Worm (Caenorhabditis elegans): Measurements from ENCODE around the gene cdf-1.

Gene cdf-1

DNA sequence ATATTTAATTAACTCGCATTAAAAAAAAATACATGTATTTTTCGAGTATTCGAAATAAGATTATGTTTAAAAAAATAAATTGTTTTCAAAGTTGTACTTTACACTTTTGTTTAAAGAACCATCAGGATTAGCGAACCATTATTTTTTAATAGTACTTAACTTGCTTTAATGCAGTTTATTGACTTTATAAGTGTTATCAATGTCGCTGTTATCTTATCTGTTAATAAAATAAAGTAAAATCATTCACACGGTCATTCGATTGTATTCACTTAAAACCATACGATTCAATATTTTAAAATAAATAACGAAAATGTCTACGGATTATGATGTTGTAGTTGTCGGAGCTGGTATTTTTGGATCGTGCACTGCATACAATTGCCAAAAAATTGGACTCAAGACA lies 28.4 kb downstream of the cdf-1 start, which contains the start of gene C15B12.1:
C15B12.1 (plus strand) TSS at position 271 of the 400 bp plus-strand sequence.
- TF ChIP-seq dao-5 (tag; optimal IDR thresholded peaks at IDR 0.05) = no peak
- no peak for TF ChIP-seq W03F9.2 (tag; optimal IDR thresholded peaks at IDR 0.05)
- no peak for TF ChIP-seq him-1 (tag; optimal IDR thresholded peaks at IDR 0.05)

DNA sequence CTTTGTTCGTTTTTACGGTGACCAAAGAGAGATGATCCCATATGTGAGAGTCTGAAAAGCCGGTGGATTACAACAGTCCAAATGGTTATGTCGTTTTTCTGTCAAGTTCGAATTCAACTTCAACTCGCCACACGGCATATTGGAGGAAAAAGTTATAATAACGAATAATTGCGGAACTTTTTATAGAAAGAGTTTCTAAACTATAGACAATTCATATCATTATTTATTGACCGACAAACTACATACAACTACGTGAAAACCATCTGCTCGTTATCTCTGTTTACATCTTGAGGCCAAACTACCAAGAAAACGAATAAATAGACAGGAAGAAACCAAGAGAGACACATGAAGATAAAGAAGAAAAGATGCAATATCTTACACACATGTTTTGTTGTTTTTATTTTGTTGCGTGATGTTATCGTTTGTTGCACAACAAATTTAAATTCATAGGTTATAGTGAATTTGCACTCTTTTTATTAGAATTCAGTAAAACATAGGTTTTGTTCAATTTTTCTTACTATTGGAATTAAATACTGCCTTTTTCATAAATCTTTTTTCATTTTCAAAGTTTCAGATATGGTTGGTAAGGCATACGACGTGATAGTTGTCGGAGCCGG lies 31.1 kb downstream of the cdf-1 start, which contains the start of the genes C15B12.4 and C15B12.8:
C15B12.4 (minus strand) TSS at position 51 of the 617 bp plus-strand sequence.
C15B12.8 (plus strand) TSS at position 567 of the 617 bp plus-strand sequence.
- TF ChIP-seq W03F9.2 (tag; optimal IDR thresholded peaks at IDR 0.05) (no peak), dao-5 (tag; optimal IDR thresholded peaks at IDR 0.05) (no peak), him-1 (tag; optimal IDR thresholded peaks at IDR 0.05) (no peak)

DNA sequence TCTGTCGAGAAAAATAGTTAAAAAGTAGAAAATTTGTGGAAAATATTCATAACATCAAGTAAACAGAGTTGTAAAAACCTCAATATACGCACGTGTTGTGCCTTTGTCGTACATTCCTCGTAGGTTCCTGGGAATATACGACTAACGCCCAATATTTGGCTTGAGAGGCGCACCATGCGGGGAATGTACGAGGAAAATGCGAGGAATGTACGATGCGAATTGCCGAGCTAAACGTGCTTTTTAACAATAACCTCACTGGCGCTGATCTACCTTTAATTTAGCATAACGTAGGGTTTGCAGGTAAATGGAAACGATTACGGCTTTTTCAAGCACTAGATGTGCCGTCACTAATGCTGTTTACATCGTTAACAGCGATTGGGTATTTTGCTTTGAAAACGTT lies 36.4 kb downstream of the cdf-1 start, which contains the start of gene C15B12.9:
C15B12.9 (plus strand) TSS at position 301 of the 400 bp plus-strand sequence.
- TF ChIP-seq W03F9.2 (tag; optimal IDR thresholded peaks at IDR 0.05) = no peak
- TF ChIP-seq him-1 (tag; optimal IDR thresholded peaks at IDR 0.05) = no peak
- no peak for TF ChIP-seq dao-5 (tag; optimal IDR thresholded peaks at IDR 0.05)

DNA sequence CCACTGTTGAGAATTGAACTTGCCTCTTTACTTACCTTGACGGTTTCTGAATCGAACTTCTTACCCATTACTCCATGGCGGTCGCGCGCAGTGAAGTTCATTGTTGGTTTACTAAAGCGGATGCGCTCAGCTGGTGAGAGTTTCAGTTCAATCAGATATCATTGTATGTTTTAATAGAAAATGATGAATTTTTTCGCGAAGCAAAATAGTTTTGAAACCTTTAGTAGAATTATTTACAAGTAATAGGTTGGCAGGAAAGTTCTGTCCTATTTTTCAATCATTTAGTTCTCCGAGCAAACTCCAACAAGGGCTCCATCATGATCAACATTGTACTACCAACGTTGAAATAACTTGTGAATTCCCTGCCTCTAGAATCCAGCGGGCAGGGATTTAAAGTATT lies 37.5 kb downstream of the cdf-1 start, which contains the start of gene C15B12.3:
C15B12.3 (minus strand) TSS at position 101 of the 400 bp plus-strand sequence.
- no peak for TF ChIP-seq dao-5 (tag; optimal IDR thresholded peaks at IDR 0.05)
- no peak for TF ChIP-seq him-1 (tag; optimal IDR thresholded peaks at IDR 0.05)
- no peak for TF ChIP-seq W03F9.2 (tag; optimal IDR thresholded peaks at IDR 0.05)

DNA sequence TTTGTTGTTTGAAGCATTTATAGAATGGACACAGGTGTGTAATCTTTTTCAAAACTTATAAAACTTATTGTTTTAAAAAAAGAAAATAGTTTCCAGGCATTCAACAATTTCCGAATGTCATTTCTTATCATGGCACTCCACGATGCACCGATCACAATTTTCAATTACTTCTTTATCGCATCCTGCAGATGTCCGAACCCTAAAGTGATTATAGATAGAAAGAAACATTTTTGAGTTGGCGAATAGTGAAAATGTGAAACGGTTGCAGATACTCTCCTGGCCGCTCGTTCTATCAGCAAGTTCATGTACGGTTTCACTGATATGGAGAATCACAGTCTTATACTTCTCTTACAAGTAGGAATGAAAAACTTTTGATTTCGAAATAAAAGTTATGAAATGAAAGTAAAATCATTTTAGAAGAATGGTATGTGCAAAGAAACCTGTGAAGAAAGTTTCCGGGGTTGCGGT lies 41.9 kb downstream of the cdf-1 start, which contains the start of gene C15B12.2:
C15B12.2 (plus strand) TSS at position 418 of the 468 bp plus-strand sequence.
- no peak for TF ChIP-seq W03F9.2 (tag; optimal IDR thresholded peaks at IDR 0.05)

DNA sequence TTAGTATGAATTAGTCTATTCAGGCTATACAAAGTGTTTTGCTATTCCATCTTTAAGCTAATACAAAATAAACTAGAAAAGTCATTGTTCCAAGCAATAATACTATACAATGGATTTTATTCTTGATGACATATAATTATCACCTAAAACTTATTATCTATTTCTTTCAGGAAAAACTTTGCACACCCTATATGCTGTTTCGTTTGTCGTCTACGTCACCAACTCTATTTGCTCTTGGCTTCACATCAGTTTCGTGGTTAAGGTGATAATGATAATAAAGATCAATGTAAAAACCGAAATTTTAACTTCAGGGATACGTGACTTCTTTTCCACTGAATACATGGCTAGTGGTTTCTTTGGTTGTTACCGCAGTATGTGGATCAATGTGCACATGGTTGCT lies 42.5 kb downstream of the cdf-1 start:
- no peak for TF ChIP-seq W03F9.2 (tag; optimal IDR thresholded peaks at IDR 0.05)
- TF ChIP-seq him-1 (tag; optimal IDR thresholded peaks at IDR 0.05) = no peak
- TF ChIP-seq dao-5 (tag; optimal IDR thresholded peaks at IDR 0.05) = no peak

DNA sequence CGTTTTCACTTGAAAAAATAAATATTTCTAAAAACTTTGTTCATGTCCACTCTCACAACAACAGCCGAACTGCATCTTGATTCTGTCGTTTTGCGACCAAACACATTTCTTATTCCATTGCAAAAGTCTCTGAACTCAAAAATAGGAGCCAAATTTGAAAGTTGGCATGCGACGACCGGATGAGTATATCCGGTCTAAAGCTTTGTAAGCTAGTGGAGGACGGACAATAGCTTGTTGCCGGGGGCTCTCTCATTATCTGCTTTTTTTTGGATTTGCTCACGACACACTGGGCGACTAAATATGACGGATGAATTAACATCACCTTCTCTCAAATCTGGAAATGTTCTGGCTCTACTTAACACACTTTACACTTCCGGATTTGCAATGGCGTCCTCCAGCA lies 43.2 kb downstream of the cdf-1 start, which contains the start of gene K04E7.1:
K04E7.1 (plus strand) TSS at position 301 of the 400 bp plus-strand sequence.
- TF ChIP-seq W03F9.2 (tag; optimal IDR thresholded peaks at IDR 0.05) (no peak), him-1 (tag; optimal IDR thresholded peaks at IDR 0.05) (no peak), dao-5 (tag; optimal IDR thresholded peaks at IDR 0.05) (no peak)

DNA sequence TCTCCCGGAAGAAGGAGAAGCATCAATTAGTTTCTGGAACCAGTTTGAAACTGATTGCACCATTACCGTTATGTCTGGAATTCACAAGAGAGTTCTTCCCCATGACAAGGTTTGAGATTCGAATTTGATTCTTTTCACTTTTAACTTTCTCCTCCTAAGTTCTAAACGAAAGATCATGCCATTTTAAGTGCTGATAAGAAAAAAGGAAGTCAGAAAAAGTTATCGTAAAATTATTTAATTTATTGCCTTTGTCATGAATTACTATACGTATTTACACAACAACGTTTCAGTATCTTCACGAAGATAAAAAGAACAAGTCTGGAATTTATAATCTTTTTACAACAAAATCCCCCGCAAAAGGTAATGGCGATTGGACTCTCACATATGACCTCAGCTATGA lies 44.8 kb downstream of the cdf-1 start:
- TF ChIP-seq W03F9.2 (tag; optimal IDR thresholded peaks at IDR 0.05) (no peak), dao-5 (tag; optimal IDR thresholded peaks at IDR 0.05) (no peak), him-1 (tag; optimal IDR thresholded peaks at IDR 0.05) (no peak)

DNA sequence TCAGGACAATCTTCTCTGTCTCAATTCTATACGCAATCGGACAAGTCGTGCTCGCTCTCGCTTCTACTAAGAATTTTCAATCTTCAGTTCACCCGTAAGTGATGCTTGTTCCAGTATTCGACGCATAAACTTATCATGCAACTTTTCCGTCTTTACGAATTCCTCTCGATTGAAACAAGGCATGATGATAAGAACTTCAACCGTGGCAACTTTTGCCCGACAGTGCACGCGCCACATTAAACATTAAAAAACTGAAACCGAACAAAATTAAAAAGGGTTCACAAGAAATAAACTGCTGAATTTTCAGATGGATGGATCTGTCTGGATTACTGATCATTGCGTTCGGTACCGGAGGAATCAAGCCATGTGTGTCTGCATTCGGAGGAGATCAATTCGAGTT lies 46.5 kb downstream of the cdf-1 start:
- TF ChIP-seq dao-5 (tag; optimal IDR thresholded peaks at IDR 0.05) (no peak), him-1 (tag; optimal IDR thresholded peaks at IDR 0.05) (no peak), W03F9.2 (tag; optimal IDR thresholded peaks at IDR 0.05) (no peak)

DNA sequence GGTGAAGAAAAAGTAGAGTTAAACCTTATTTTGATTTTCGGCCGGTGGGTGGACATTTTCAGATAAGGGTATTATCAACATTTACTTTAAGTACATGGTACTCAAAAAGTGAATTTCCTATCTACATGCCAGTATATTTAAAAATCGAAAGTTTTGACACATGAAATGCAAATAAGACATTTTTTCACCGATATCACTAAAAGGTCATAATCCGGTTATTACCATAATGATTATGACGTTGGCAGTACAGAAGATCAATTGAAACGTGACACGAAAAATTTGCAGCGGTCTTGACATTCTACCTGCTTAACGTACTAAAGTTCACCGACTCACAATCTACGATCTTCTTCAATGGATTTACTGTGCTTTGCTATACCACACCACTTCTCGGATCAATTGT lies 46.9 kb downstream of the cdf-1 start:
- TF ChIP-seq dao-5 (tag; optimal IDR thresholded peaks at IDR 0.05) (no peak), W03F9.2 (tag; optimal IDR thresholded peaks at IDR 0.05) (no peak), him-1 (tag; optimal IDR thresholded peaks at IDR 0.05) (no peak)

DNA sequence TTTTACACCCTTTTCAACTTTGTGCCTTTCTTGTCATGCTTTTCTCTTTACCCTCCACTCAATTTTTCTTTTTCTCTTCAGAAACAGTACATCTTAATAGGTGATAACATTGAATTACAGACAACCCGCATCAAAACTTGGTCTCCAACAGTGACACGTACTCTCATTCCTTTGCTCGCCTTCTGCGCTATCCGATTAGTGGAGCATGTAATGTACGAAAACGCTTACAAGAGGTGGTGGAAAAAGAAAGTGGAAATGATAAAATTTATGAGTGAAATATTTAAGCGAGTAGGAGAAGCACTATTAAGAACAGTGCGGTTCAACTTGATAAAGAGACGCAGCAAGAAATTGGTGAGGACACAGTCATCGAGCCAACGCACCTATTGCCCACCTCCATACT lies 48.4 kb downstream of the cdf-1 start, which contains the start of gene pept-1:
pept-1 (plus strand) TSS at position 306 of the 400 bp plus-strand sequence.
- TF ChIP-seq dao-5 (tag; optimal IDR thresholded peaks at IDR 0.05) (no peak), W03F9.2 (tag; optimal IDR thresholded peaks at IDR 0.05) (no peak), him-1 (tag; optimal IDR thresholded peaks at IDR 0.05) (no peak)

- TF ChIP-seq him-1 (tag; optimal IDR thresholded peaks at IDR 0.05) = no peak
These were observed 49.8 kb downstream of the cdf-1 start, which contains the start of gene nas-33 for ce11 chrX:6455157-6455556. Gene nas-33, minus strand, starts transcription at chrX:6455257.

DNA sequence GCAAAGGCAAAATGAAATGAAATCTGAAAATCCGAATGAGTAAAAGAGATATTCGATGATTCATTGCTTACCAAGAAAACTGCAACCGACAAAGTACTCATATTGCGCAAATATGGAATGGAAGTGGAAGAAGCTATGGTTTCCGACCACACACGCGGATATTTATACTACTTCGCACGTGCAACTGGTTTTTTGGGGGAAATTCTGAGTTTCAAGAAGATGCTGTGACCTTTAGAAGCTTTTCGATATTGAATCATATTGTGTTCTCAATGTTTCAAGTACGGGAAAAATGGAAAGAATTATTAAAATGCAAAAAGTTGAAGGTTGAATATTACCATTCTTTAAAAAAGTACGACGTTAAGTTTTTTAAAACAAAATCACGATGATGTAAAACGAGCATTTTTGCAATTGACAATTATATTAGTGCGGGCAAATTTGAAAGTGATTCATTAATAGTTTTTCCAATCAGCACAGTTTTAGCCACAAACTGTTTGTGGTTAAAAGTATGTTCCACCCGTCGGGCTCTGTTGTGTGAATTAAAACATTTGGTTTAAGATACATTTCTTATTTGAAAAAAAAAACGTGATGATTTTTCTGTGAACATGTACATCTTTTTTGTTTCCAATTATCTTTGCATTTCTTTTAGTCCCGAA lies 54.0 kb downstream of the cdf-1 start, which contains the start of the genes grl-6 and K10C2.6:
grl-6 (minus strand) TSS at position 101 of the 653 bp plus-strand sequence.
K10C2.6 (plus strand) TSS at position 603 of the 653 bp plus-strand sequence.
- TF ChIP-seq W03F9.2 (tag; optimal IDR thresholded peaks at IDR 0.05) (no peak), dao-5 (tag; optimal IDR thresholded peaks at IDR 0.05) (no peak), him-1 (tag; optimal IDR thresholded peaks at IDR 0.05) (no peak)

Measured in whole organism, L4/young adult.